Fruit fly (Drosophila melanogaster): ENCODE data around the gene mgl.

mgl gene

DNA sequence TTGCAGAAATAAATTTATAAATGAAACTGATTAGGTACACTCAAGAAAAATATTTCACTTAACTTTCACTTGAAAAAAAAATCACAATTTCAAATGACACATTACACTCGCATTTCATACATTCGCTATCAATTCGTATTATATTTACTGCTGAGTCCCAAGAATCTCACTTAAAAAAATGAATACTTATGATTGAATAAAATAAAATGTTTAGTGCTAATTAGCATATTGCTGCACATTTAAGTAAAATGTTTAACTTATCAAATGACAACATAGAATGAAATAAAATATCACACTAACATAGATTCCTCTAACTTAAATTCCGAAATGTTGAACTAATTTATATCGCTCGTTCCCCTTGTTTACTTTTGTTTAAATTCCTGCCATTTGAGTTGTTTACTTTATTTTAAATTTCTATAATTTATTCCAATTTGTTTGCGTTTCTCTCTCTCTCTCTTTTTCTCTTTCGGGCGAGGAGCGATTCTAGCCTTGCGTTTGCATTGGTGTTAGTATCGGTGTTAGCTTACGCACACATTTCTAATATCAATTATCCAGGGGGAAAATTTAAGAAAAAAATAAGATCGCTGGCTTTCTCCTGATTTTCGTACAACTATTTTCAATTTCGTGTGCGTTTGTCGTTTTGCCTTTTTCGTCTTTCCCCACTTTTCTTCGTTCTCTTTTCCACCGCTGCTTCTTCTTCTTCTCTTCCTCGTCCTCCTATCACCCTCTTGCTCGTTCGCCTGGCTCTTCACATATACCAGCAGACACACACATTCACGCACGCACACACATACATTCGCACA lies 144.5 kb downstream of the mgl start:
- TF ChIP-seq Dll (optimal IDR thresholded peaks at IDR 0.05) (no peak), EcR (GFP tag; optimal IDR thresholded peaks at IDR 0.05) (no peak), psq (optimal IDR thresholded peaks at IDR 0.05) (no peak), CG8478 (optimal IDR thresholded peaks at IDR 0.05) (no peak), pan (optimal IDR thresholded peaks at IDR 0.05) (no peak), usp (GFP tag; optimal IDR thresholded peaks at IDR 0.05) (no peak)

DNA sequence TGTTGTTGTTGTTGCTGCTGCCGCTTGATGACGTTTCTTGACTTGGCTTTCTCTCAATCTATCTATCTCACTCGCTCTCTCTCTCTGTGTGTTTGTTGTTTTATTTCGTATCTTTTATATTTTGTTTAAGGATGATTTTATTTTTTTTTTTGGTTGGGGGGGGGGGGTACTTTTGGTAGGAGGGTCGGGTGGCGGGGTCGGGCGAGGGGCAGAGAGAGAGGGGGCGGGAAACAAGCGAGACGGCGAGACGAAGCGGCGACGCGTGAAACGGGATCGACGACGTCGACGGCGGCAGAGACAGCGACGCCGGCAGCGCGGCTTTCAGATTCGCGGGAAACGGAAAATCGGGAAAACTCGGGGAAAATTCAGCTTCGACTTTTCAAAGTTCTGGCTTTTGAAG lies 145.2 kb downstream of the mgl start:
- TF ChIP-seq usp (GFP tag; optimal IDR thresholded peaks at IDR 0.05) (no peak), pan (optimal IDR thresholded peaks at IDR 0.05) (no peak), psq (optimal IDR thresholded peaks at IDR 0.05) (no peak), CG8478 (optimal IDR thresholded peaks at IDR 0.05) (no peak)

DNA sequence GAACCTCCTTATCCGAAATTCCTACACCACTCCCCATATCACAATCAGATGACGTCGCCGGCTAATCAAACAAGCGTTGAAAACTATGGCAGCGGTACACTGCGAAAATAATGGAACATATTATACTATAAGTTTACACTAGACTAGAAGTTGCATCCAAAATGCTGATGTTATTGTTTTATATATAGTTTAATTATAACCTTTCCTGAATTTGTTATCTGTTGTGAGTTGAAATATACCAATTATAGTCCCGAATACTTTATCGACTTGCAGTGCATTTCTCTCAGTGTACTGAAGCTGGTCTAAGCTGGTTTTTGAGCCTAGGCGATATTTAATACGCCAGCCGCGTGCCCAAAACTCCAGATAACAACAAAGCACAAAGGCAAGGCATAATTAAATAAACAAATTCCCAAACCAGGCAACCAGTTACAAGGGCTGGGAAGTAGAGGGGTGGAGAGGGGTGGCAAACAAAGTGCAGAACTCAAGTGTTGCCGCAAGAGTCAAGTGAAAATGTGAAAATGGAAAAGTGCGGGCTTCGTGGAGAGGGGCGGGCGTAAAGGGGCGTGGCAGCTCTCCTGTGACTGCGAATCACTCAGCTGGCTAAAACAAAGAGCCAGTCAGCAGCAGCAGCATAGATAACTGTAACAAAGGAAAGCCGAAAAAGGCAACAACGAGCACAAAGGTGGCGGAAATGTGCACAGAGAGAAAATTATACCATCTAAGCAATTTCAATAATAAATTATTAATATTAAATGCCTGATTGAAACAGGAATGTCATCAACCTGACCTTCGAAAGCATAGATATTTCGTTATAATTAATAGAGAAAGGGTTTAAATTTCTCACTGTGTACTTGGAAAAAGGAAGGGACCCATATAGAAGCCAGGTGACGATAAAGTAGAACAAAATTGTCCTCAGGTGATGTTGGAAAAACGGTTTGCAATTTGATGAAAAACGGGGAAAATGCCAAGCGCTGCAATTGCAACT lies 147.5 kb downstream of the mgl start:
- TF ChIP-seq Dll (optimal IDR thresholded peaks at IDR 0.05) = no peak
- TF ChIP-seq usp (GFP tag; optimal IDR thresholded peaks at IDR 0.05) = no peak
- no peak for TF ChIP-seq EcR (GFP tag; optimal IDR thresholded peaks at IDR 0.05)
- TF ChIP-seq pan (optimal IDR thresholded peaks at IDR 0.05) = no peak
- no peak for TF ChIP-seq psq (optimal IDR thresholded peaks at IDR 0.05)
- TF ChIP-seq CG8478 (optimal IDR thresholded peaks at IDR 0.05) = no peak

DNA sequence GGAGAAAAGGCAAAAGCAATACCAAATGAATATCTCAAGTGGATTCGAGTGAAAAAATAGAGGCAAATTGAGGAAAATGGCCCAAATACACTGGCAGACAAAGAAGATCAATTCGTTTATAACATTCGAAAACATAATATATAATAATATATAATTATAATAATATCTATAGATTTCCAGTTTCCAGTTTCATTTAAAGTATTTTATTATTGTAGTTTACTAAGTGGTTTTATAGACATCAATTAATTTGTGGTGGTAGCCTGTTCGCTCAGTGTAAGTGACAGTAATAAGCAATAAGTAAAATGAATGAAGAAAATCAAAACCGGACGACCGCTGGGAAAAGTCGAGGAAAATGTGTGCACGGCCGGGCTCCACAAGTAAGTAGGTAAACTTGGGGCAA lies 149.6 kb downstream of the mgl start:
- TF ChIP-seq psq (optimal IDR thresholded peaks at IDR 0.05) (no peak), EcR (GFP tag; optimal IDR thresholded peaks at IDR 0.05) (no peak), usp (GFP tag; optimal IDR thresholded peaks at IDR 0.05) (no peak), Dll (optimal IDR thresholded peaks at IDR 0.05) (no peak), CG8478 (optimal IDR thresholded peaks at IDR 0.05) (no peak), pan (optimal IDR thresholded peaks at IDR 0.05) (no peak)

DNA sequence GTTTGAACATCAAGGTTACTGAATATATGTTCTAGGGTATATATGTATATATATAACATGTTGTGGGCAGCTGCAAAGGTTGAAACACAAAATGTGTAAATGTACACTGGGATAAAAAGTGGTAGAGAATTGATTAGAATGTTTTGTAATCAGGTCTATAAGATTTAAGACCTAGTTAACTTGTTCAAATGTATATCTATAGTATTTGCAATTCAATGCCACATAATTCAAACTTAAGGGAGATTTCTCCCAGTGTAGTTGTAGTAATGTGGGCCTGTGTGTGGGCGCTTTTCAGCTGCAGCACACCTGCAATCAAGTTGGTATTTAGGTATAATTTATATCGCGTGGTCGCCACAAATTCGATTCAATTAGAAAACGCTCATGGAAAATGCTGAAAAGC lies 150.7 kb downstream of the mgl start:
- no peak for TF ChIP-seq pan (optimal IDR thresholded peaks at IDR 0.05)
- TF ChIP-seq psq (optimal IDR thresholded peaks at IDR 0.05) = no peak
- no peak for TF ChIP-seq CG8478 (optimal IDR thresholded peaks at IDR 0.05)
- TF ChIP-seq Dll (optimal IDR thresholded peaks at IDR 0.05) = no peak
- TF ChIP-seq EcR (GFP tag; optimal IDR thresholded peaks at IDR 0.05) = no peak
- no peak for TF ChIP-seq usp (GFP tag; optimal IDR thresholded peaks at IDR 0.05)

DNA sequence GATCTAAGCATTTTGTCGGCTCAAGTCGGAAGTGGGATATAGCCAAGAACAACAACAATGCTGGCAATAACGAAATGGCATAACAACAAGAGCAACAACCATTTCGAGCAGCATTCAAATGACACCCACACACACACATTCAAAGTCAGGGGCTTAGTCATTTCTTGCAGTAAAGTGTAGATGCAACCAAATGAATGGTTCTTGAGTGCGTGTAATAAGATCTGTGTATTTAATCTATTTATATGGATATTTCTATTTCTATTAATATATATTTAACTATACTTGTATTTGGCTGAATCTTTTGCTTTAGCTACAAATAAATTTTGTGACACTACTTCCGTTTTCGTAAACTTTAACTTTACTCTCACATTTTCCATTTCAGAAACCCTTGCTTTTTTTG lies 152.2 kb downstream of the mgl start:
- TF ChIP-seq usp (GFP tag; optimal IDR thresholded peaks at IDR 0.05) = no peak
- TF ChIP-seq pan (optimal IDR thresholded peaks at IDR 0.05) = no peak
- TF ChIP-seq Dll (optimal IDR thresholded peaks at IDR 0.05) = no peak
- no peak for TF ChIP-seq psq (optimal IDR thresholded peaks at IDR 0.05)
- no peak for TF ChIP-seq EcR (GFP tag; optimal IDR thresholded peaks at IDR 0.05)

DNA sequence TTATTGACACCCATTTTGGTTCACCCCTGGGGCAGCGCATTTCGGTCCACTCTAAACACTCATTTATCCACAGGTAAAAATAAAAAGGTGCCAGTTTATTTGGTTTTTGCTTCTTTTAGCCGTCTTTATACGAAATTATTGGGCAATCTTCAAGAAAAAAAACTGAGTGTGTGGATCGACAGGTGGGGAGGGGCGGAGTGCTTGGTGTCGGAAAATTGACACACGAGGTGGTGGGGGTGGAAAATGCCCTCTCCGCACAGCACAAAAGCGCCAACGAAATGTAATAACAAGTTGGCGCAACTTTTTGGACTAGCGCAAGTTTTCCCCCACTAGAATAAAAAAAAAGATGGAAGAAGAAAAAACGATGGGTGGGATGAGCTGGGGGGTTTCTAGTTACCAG lies 154.4 kb downstream of the mgl start:
- TF ChIP-seq CG8478 (optimal IDR thresholded peaks at IDR 0.05) (no peak), EcR (GFP tag; optimal IDR thresholded peaks at IDR 0.05) (no peak), psq (optimal IDR thresholded peaks at IDR 0.05) (no peak), pan (optimal IDR thresholded peaks at IDR 0.05) (no peak)

DNA sequence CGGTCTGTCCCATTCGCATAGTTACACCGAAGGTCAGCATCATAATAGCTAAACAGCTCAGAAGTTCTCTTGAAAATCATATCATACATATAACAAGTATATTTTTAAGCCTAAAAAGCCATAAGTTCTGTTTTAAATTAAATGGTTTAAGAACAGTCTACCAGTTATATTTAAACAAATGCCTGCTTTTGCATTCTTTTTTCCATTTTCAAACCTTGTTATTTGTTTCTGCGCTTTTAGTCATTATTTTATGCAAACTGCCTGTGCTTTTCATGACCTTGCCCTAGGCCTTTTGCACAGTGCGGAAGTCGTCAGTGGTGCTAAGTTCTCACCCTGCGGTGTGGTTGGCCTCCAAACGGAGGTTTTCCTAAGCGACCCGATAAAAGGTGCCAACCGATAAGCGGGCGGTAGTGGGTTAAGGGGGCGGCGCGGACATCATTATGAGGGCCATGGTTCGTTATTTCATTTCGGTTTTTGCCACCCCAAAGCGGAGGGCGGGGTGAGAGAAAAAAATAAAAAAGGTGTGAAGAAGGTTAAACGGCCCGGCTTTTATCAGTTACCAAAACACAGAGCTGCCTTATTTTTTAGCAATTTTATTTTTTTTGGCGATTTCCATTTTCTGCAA lies 155.3 kb downstream of the mgl start:
- no peak for TF ChIP-seq CG8478 (optimal IDR thresholded peaks at IDR 0.05)
- no peak for TF ChIP-seq EcR (GFP tag; optimal IDR thresholded peaks at IDR 0.05)
- no peak for TF ChIP-seq pan (optimal IDR thresholded peaks at IDR 0.05)
- no peak for TF ChIP-seq usp (GFP tag; optimal IDR thresholded peaks at IDR 0.05)
- no peak for TF ChIP-seq psq (optimal IDR thresholded peaks at IDR 0.05)
- no peak for TF ChIP-seq Dll (optimal IDR thresholded peaks at IDR 0.05)

DNA sequence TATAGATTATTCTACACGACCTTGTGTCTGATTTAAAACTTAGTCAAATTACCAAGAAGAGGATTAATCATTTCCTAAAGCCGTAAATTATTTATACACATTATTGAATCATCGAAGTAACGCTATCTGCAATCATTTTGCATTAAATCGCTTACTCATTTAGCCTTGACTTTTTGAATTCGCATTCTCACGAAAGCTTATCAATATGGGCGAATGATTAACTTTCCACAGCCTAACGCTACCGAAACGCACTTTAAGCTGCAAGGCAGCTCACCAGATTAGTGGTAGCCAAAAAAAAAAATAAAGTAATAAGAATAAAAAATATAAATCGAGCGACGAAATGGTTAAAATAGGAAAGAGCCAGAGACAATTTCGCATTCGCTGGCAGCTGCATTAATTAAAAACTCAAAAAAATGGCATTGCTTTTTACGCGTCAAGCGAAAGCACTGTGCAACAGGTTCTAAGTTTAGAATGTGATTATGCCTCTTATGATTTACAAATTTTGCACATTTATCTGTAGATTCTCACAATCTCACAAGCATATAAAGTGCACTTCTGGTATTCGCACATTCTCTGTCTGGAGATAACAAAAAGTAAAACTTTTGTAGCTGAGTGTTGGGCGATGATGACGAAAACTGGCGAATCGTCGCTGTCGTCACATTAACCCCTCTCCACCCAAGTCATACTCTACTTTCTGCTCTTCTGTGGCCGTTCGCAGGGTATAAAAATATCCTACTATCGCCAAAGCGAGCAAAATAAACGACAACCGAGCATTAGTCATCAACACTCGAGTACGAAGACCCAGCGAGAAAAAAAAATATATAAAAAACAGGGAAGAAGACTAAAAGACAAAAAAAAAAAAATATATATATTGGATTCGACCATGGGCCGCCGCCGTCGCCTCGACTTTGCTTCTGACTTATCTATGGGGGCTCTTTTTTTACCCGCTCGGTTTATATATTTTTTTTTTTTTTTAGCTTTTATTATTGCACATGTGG lies 156.2 kb downstream of the mgl start:
- no peak for TF ChIP-seq psq (optimal IDR thresholded peaks at IDR 0.05)
- no peak for TF ChIP-seq usp (GFP tag; optimal IDR thresholded peaks at IDR 0.05)
- TF ChIP-seq CG8478 (optimal IDR thresholded peaks at IDR 0.05) = no peak
- no peak for TF ChIP-seq EcR (GFP tag; optimal IDR thresholded peaks at IDR 0.05)
- no peak for TF ChIP-seq Dll (optimal IDR thresholded peaks at IDR 0.05)
- no peak for TF ChIP-seq pan (optimal IDR thresholded peaks at IDR 0.05)

DNA sequence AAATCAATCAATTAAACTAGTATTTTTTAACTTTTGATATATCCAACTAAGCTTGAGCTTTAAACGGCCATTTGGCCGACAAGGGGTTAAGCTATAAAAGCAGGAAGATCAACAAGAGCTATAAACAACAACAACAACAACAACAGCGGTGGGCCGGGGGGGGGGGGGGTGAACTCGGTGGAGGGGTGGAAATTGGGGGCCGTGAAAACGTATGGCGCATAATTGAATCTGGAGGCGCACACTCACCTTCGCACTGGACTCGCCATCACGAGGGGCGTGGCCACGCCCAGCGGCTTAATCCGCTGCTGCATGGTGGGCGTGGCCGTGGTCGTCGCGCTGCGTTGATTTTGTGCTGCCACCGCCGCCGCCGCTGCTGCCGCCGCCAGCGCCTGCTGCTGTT lies 167.7 kb downstream of the mgl start:
- TF ChIP-seq usp (GFP tag; optimal IDR thresholded peaks at IDR 0.05) = no peak
- TF ChIP-seq CG8478 (optimal IDR thresholded peaks at IDR 0.05) = no peak
- no peak for TF ChIP-seq psq (optimal IDR thresholded peaks at IDR 0.05)
- TF ChIP-seq pan (optimal IDR thresholded peaks at IDR 0.05) = no peak
- TF ChIP-seq EcR (GFP tag; optimal IDR thresholded peaks at IDR 0.05) = no peak
- no peak for TF ChIP-seq Dll (optimal IDR thresholded peaks at IDR 0.05)

DNA sequence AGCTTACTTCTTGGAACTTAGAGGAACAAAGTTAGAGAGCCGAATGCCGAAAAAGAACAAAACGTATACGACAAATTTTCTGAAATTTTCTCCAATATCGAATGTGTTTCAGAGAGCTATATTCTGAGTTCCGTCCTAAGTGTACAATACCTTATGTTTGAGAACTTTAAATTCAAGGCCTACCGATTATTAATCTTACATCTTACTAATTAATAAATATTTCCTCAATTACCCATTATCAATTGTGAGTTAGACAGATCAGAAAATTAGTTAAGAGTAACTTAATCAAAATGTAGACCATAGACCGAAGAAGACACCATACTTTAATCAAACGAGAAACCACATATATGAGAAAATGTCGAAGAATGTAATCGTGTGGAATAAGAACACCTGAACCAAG lies 169.5 kb downstream of the mgl start, which contains the start of gene CG34450:
Gene CG34450, minus strand, starts transcription at position 101 of the 400 bp plus-strand sequence.
- TF ChIP-seq CG8478 (optimal IDR thresholded peaks at IDR 0.05) (no peak), Dll (optimal IDR thresholded peaks at IDR 0.05) (no peak), usp (GFP tag; optimal IDR thresholded peaks at IDR 0.05) (no peak), psq (optimal IDR thresholded peaks at IDR 0.05) (no peak), pan (optimal IDR thresholded peaks at IDR 0.05) (no peak), EcR (GFP tag; optimal IDR thresholded peaks at IDR 0.05) (no peak)

Measured in whole organism.